Worm (Caenorhabditis elegans) whole organism, early embryonic: ENCODE data around the gene col-121.

Source experiments
- F13C5.2 ChIP-seq: sonication (generic microtip); optimal IDR thresholded peaks from 2 replicates; lab custom pipeline; 2017; ENCODE audit warnings: mild to moderate bottlenecking, missing genetic modification characterization, inconsistent platforms, missing compliant biosample characterization
- aly-1 ChIP-seq: sonication (generic microtip); optimal IDR thresholded peaks from 2 replicates; lab custom pipeline; 2016; ENCODE audit warnings: missing genetic modification characterization, missing compliant biosample characterization
- ama-1 ChIP-seq: fragments of 150-350 bp; optimal IDR thresholded peaks from 2 replicates; lab custom pipeline; 2014
- ceh-13 ChIP-seq: fragments of 200-800 bp; sonication (Bioruptor generic); optimal IDR thresholded peaks from 2 replicates; lab custom pipeline; 2018; ENCODE audit warnings: mild to moderate bottlenecking, missing genetic modification characterization, missing compliant biosample characterization
- ets-7 ChIP-seq: sonication (generic microtip); optimal IDR thresholded peaks from 2 replicates; lab custom pipeline; 2016; ENCODE audit warnings: missing genotype, missing genetic modification characterization, missing compliant biosample characterization
- flt-1 ChIP-seq: fragments of 200-800 bp; sonication (Bioruptor generic); IDR thresholded peaks from 2 replicates; pipeline ENCODE4 v1.3.6; 2022; ENCODE audit warnings: missing genetic modification characterization, missing compliant biosample characterization
- hmg-4 ChIP-seq: fragments of 200-800 bp; sonication (Bioruptor generic); optimal IDR thresholded peaks from 2 replicates; lab custom pipeline; 2018; ENCODE audit warnings: mild to moderate bottlenecking, missing genetic modification characterization, missing compliant biosample characterization
- scrt-1 ChIP-seq: fragments of 200-800 bp; sonication (Bioruptor generic); IDR thresholded peaks from 2 replicates; pipeline ENCODE4 v1.3.6; 2022; ENCODE audit warnings: missing genetic modification characterization, missing compliant biosample characterization
- sea-1 ChIP-seq: fragments of 200-800 bp; sonication (Bioruptor generic); conservative IDR thresholded peaks from 2 replicates; pipeline ENCODE4 v1.3.6; 2022; ENCODE audit warnings: missing genetic modification characterization, missing compliant biosample characterization
- tbx-11 ChIP-seq: fragments of 200-800 bp; sonication (Bioruptor generic); IDR thresholded peaks from 2 replicates; pipeline ENCODE4 v1.3.6; 2022; ENCODE audit warnings: missing genetic modification characterization, missing compliant biosample characterization
- tbx-37 ChIP-seq: fragments of 200-800 bp; sonication (Bioruptor generic); conservative IDR thresholded peaks from 2 replicates; pipeline ENCODE4 v1.3.6; 2022; ENCODE audit warnings: missing genetic modification reagents, missing genetic modification characterization, missing compliant biosample characterization

DNA sequence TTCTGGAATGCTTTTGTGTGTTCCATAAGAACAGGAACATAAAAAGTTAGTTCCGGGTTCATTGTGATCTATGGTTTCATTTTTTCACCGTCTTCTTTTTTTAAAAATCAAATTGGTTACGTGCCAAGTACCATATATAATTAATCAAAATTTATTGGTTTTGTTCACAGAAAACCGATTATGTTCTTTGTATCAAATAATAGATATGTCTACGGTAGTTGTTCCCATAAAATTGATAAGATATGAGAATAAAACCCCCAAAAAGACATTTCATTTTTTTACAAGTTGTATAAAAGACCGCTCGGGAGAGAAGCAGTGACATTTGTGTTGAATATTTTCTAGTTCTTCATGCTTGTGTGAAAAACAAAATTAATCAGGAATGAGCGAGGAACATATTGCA is 14.9 kb downstream of the col-121 start, which contains the start of gene C10C5.5:
- TF ChIP-seq F13C5.2 (no peak), ets-7 (no peak), aly-1 (no peak), flt-1 (no peak), ama-1 (lab: Kevin White, UChicago) (no peak), tbx-37 (GFP tag; lab: Robert Waterston, UW) (no peak), sea-1 (GFP tag; lab: Robert Waterston, UW) (no peak), scrt-1 (no peak), tbx-11 (GFP tag; lab: Robert Waterston, UW) (no peak), ceh-13 (GFP tag; lab: Kevin White, UChicago) (no peak), hmg-4 (no peak)
